Worm (Caenorhabditis elegans): ENCODE results near the gene Y39A3A.3.

- TF ChIP-seq ztf-11 (tag; optimal IDR thresholded peaks at IDR 0.05) (no peak), pha-4 (tag; optimal IDR thresholded peaks at IDR 0.05) (no peak), lsy-2 (tag; optimal IDR thresholded peaks at IDR 0.05) (no peak)
Observed at ce11 chrIII:2027517-2027916, 40.6 kb downstream of the Y39A3A.3 start.

Data from whole organism, mixed stage, embryonic.